Worm (Caenorhabditis elegans): ENCODE measurements around the gene F21A3.3.

DNA sequence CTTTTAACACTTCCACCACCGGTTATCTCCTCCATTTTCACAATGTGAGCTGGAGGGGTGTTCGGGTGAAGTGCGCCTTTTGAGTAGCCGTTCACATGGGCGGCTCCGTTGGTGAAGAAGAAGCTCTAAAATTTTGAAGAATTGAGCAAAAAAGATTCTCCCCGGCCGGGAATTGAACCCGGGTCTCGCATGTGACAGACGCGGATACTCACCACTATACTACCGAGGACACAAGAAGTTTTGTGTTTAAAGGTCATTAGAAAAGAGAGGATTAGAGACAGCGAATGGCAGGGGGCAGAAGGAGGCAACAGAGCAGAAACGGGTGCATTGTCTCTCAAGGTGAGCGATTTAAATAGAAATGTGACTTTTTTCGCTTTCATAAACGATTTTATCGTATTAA, 34.1 kb downstream of the F21A3.3 start:
- TF ChIP-seq unc-30 (tag; optimal IDR thresholded peaks at IDR 0.05): no peak
- peak in 1 of 6 experiments; percentile 30 for TF ChIP-seq elt-3 (tag; optimal IDR thresholded peaks at IDR 0.05)
- TF ChIP-seq fkh-10 (GFP tag; optimal IDR thresholded peaks at IDR 0.05): no peak
- TF ChIP-seq ztf-11 (tag; optimal IDR thresholded peaks at IDR 0.05): no peak
- TF ChIP-seq unc-86 (tag; optimal IDR thresholded peaks at IDR 0.05): peak; percentile 19
- no peak for TF ChIP-seq ceh-88 (GFP tag; IDR thresholded peaks at IDR 0.05)
- peak; percentile 17 for TF ChIP-seq nhr-90 (tag; optimal IDR thresholded peaks at IDR 0.05; ENCODE audit: poor library complexity)
- no peak for TF ChIP-seq pag-3 (tag; optimal IDR thresholded peaks at IDR 0.05; ENCODE audit: borderline replicate concordance, insufficient read depth)
- no peak for TF ChIP-seq aly-2 (tag; optimal IDR thresholded peaks at IDR 0.05)
- no peak for TF ChIP-seq tlp-1 (tag; optimal IDR thresholded peaks at IDR 0.05)
